Worm (Caenorhabditis elegans) whole organism, L3 larva: ENCODE results near the gene octr-1.

Experiments used
- R02D3.7 ChIP-seq: fragments of 150-350 bp; optimal IDR thresholded peaks from 2 replicates; lab custom pipeline; 2014; ENCODE audit warnings: missing biosample characterization, missing genetic modification characterization
- aly-2 ChIP-seq: fragments of 150-350 bp; optimal IDR thresholded peaks from 2 replicates; lab custom pipeline; 2014; ENCODE audit warnings: missing biosample characterization, missing genetic modification characterization
- daf-12 ChIP-seq: fragments of 150-350 bp; optimal IDR thresholded peaks from 2 replicates; lab custom pipeline; 2014; ENCODE audit warnings: missing biosample characterization, missing genetic modification reagents, missing genetic modification characterization
- egl-5 ChIP-seq: fragments of 150-350 bp; optimal IDR thresholded peaks from 2 replicates; lab custom pipeline; 2017; ENCODE audit warnings: missing biosample characterization, missing genetic modification reagents, missing genetic modification characterization, inconsistent platforms
- elt-2 ChIP-seq: sonication (generic microtip); optimal IDR thresholded peaks from 2 replicates; lab custom pipeline; 2016; ENCODE audit warnings: missing genetic modification reagents, mild to moderate bottlenecking, missing genetic modification characterization, missing compliant biosample characterization
- elt-3 ChIP-seq, 3 experiments: fragments of 150-350 bp in 1 of 3; sonication (generic microtip) in 2 of 3; optimal IDR thresholded peaks; 2 replicates in 2 of 3; 4 replicates in 1 of 3; lab custom pipeline; 2014 to 2017; ENCODE audit warnings: missing biosample characterization in 3 of 3, missing genetic modification characterization in 3 of 3
- eor-1 ChIP-seq, 2 experiments: fragments of 150-350 bp; optimal IDR thresholded peaks; 2 replicates each; lab custom pipeline; 2014 to 2018; ENCODE audit warnings: missing biosample characterization in 2 of 2, missing genetic modification characterization in 2 of 2
- fkh-10 ChIP-seq: sonication (generic microtip); optimal IDR thresholded peaks from 2 replicates; lab custom pipeline; 2017; ENCODE audit warnings: missing biosample characterization, missing genetic modification reagents, missing genetic modification characterization
- fkh-2 ChIP-seq: fragments of 150-350 bp; optimal IDR thresholded peaks from 2 replicates; lab custom pipeline; 2014; ENCODE audit warnings: missing biosample characterization, missing genetic modification reagents, missing genetic modification characterization
- hmg-11 ChIP-seq: sonication (generic microtip); optimal IDR thresholded peaks from 2 replicates; lab custom pipeline; 2016; ENCODE audit warnings: missing genetic modification characterization, missing compliant biosample characterization
- lin-15B ChIP-seq: fragments of 150-350 bp; optimal IDR thresholded peaks from 2 replicates; lab custom pipeline; 2014; ENCODE audit warnings: missing biosample characterization, missing genetic modification characterization
- lin-39 ChIP-seq: fragments of 150-350 bp; optimal IDR thresholded peaks from 2 replicates; lab custom pipeline; 2018; ENCODE audit warnings: missing biosample characterization, missing genetic modification reagents, missing genetic modification characterization
- lsy-12 ChIP-seq: sonication (generic microtip); optimal IDR thresholded peaks from 2 replicates; lab custom pipeline; 2016; ENCODE audit warnings: mild to moderate bottlenecking, missing genetic modification characterization, missing compliant biosample characterization
- mdl-1 ChIP-seq: fragments of 150-350 bp; optimal IDR thresholded peaks from 2 replicates; lab custom pipeline; 2014; ENCODE audit warnings: missing biosample characterization, missing genetic modification characterization
- mml-1 ChIP-seq: fragments of 150-350 bp; sonication (generic microtip); optimal IDR thresholded peaks from 3 replicates; lab custom pipeline; 2014; ENCODE audit warnings: missing biosample characterization, missing genetic modification characterization
- nhr-11 ChIP-seq: fragments of 150-350 bp; optimal IDR thresholded peaks from 2 replicates; lab custom pipeline; 2014; ENCODE audit warnings: missing biosample characterization, missing genetic modification characterization
- nhr-12 ChIP-seq: fragments of 150-350 bp; optimal IDR thresholded peaks from 2 replicates; lab custom pipeline; 2014; ENCODE audit warnings: missing biosample characterization, missing genetic modification characterization
- nhr-23 ChIP-seq: fragments of 150-350 bp; optimal IDR thresholded peaks from 2 replicates; lab custom pipeline; 2014; ENCODE audit warnings: missing biosample characterization, missing genetic modification reagents, missing genetic modification characterization
- nhr-237 ChIP-seq: fragments of 150-350 bp; optimal IDR thresholded peaks from 2 replicates; lab custom pipeline; 2014; ENCODE audit warnings: missing biosample characterization, missing genetic modification characterization
- nhr-25 ChIP-seq: sonication (generic microtip); optimal IDR thresholded peaks from 2 replicates; lab custom pipeline; 2017; ENCODE audit warnings: missing biosample characterization, missing genetic modification characterization
- nhr-28 ChIP-seq: fragments of 150-350 bp; optimal IDR thresholded peaks from 2 replicates; lab custom pipeline; 2014; ENCODE audit warnings: missing biosample characterization, missing genetic modification characterization
- nhr-43 ChIP-seq: sonication (generic microtip); optimal IDR thresholded peaks from 2 replicates; lab custom pipeline; 2016; ENCODE audit warnings: mild to moderate bottlenecking, missing genetic modification characterization, missing compliant biosample characterization; ENCODE audit not compliant: poor library complexity, severe bottlenecking
- nhr-67 ChIP-seq: fragments of 150-350 bp; optimal IDR thresholded peaks from 2 replicates; lab custom pipeline; 2014; ENCODE audit warnings: missing biosample characterization, missing genetic modification characterization
- nhr-76 ChIP-seq: fragments of 150-350 bp; sonication (generic microtip); optimal IDR thresholded peaks from 5 replicates; lab custom pipeline; 2014; ENCODE audit warnings: missing biosample characterization, missing genetic modification characterization
- nhr-77 ChIP-seq: fragments of 150-350 bp; optimal IDR thresholded peaks from 2 replicates; lab custom pipeline; 2014; ENCODE audit warnings: missing biosample characterization, missing genetic modification characterization
- pha-4 ChIP-seq: fragments of 150-350 bp; optimal IDR thresholded peaks from 2 replicates; lab custom pipeline; 2014; ENCODE audit warnings: missing biosample characterization, missing genetic modification reagents, missing genetic modification characterization
- pqm-1 ChIP-seq: fragments of 150-350 bp; optimal IDR thresholded peaks from 2 replicates; lab custom pipeline; 2017; ENCODE audit warnings: missing biosample characterization, missing genetic modification characterization, inconsistent platforms
- sea-2 ChIP-seq: fragments of 150-350 bp; sonication (generic microtip); optimal IDR thresholded peaks from 4 replicates; lab custom pipeline; 2014; ENCODE audit warnings: missing biosample characterization, missing genetic modification reagents, missing genetic modification characterization
- skn-1 ChIP-seq: fragments of 150-350 bp; optimal IDR thresholded peaks from 2 replicates; lab custom pipeline; 2014; ENCODE audit warnings: missing biosample characterization, missing genetic modification characterization
- snpc-4 ChIP-seq: fragments of 150-350 bp; optimal IDR thresholded peaks from 2 replicates; lab custom pipeline; 2014; ENCODE audit warnings: missing biosample characterization, missing genetic modification characterization
- tbx-2 ChIP-seq: sonication (generic microtip); optimal IDR thresholded peaks from 2 replicates; lab custom pipeline; 2016; ENCODE audit warnings: mild to moderate bottlenecking, missing genetic modification characterization, missing compliant biosample characterization
- unc-39 ChIP-seq: sonication (generic microtip); optimal IDR thresholded peaks from 4 replicates; lab custom pipeline; 2017; ENCODE audit warnings: missing biosample characterization, missing genetic modification characterization
- unc-62 ChIP-seq: fragments of 150-350 bp; sonication (generic microtip); optimal IDR thresholded peaks from 4 replicates; lab custom pipeline; 2014; ENCODE audit warnings: missing biosample characterization, missing genetic modification reagents, missing genetic modification characterization
- zag-1 ChIP-seq: fragments of 150-350 bp; optimal IDR thresholded peaks from 2 replicates; lab custom pipeline; 2014; ENCODE audit warnings: missing biosample characterization, missing genetic modification characterization
- ztf-11 ChIP-seq: fragments of 150-350 bp; optimal IDR thresholded peaks from 2 replicates; lab custom pipeline; 2014; ENCODE audit warnings: missing biosample characterization, missing genetic modification characterization
- ztf-4 ChIP-seq: fragments of 150-350 bp; optimal IDR thresholded peaks from 2 replicates; lab custom pipeline; 2014; ENCODE audit warnings: missing biosample characterization, missing genetic modification characterization

Gene octr-1

DNA sequence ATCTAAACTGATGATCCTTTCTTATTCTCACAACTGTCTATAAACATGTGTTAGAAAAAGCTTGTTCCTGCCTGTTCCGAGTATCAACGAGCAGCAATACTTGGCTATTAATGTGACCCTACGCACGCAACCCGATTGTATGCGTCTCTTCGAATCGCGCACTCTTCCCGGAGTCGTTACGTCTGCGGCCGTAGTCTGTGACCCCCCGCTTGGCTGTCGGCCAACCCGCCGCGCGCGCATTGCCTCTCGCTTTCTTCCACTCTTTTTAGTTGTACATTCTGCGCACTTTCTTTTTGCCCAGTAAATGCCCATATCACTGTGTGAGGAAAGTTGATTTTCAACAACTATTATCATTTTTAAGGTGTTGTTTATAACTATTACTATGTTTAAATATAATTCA, 19.2 kb downstream of the octr-1 start (continued):
- TF ChIP-seq fkh-10 (no peak), eor-1 (tag; optimal IDR thresholded peaks at IDR 0.05; lab: Kevin White, UChicago) (no peak)

DNA sequence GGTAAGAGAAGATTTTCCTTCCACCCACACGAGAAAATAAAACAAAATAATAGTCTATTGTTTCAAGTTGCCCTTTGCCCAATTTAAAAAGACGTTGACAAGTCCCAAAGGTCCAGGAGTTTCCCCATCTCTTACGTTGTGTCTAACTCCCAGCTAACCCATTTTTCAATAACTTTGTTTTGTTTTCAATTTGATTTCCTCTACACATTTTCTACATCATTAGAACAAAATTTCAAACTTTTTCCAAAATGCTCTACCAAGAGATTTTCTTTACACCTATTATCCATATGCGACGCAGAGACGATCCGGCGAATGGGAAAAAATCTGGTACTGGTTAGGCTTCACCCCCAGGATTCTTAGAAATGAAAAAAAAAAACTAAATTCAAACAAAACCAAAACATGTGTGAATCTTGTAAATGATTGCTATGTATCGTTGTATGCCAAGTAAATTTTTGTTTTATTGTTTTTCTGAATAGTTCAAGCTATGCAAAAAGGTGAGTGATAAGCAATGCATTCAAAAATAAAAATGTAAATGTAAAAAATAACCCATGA, 31.3 kb downstream of the octr-1 start:
- TF ChIP-seq nhr-23 (tag; lab: Kevin White, UChicago) (no peak), nhr-76 (tag; lab: Kevin White, UChicago) (no peak), lsy-12 (tag; lab: Kevin White, UChicago) (no peak), ztf-4 (tag; lab: Kevin White, UChicago) (no peak), nhr-67 (tag; lab: Kevin White, UChicago) (no peak), zag-1 (tag; lab: Kevin White, UChicago) (no peak), hmg-11 (no peak), ztf-11 (no peak), mml-1 (tag; lab: Kevin White, UChicago) (no peak), daf-12 (no peak), aly-2 (no peak), lin-39 (tag; lab: Kevin White, UChicago) (no peak), elt-3 (tag; optimal IDR thresholded peaks at IDR 0.05; lab: Kevin White, UChicago) (no peak), mdl-1 (tag; lab: Kevin White, UChicago) (no peak)

DNA sequence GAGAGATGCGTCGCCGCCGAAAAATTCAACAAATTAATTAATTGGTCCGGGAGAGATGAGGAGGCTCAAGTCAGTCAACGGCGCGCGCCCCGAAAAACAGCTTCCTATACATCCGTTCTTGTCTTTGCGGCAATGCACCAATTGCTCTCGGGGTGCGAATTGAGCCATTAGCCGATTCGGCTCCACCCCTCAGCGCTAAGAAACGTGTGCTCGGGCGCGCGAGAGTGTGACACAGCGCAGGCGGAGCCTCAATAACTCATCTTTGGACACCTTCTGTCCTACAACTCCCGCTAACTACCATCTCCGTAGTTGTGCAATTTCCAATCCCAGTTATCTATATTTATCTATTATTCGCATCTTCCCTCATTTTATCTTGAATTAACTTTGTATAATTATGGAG, 38.4 kb downstream of the octr-1 start:
- no peak for TF ChIP-seq egl-5 (tag; lab: Kevin White, UChicago)
- no peak for TF ChIP-seq nhr-43 (tag; lab: Kevin White, UChicago)
- no peak for TF ChIP-seq nhr-25
- TF ChIP-seq nhr-12: no peak
- TF ChIP-seq unc-62 (GFP tag; lab: Kevin White, UChicago): no peak
- TF ChIP-seq nhr-23 (tag; lab: Kevin White, UChicago): no peak
- no peak for TF ChIP-seq nhr-11 (tag; lab: Kevin White, UChicago)
- no peak for TF ChIP-seq R02D3.7 (tag; lab: Kevin White, UChicago)
- no peak for TF ChIP-seq snpc-4 (tag; lab: Kevin White, UChicago)
- no peak for TF ChIP-seq daf-12
- TF ChIP-seq fkh-2: no peak
- no peak for TF ChIP-seq fkh-10
- no peak for TF ChIP-seq pha-4 (tag; lab: Kevin White, UChicago)
- no peak for TF ChIP-seq nhr-28 (tag; lab: Kevin White, UChicago)
- TF ChIP-seq nhr-76 (tag; lab: Kevin White, UChicago): no peak
- no peak for TF ChIP-seq nhr-77 (tag; lab: Kevin White, UChicago)
- no peak for TF ChIP-seq tbx-2 (tag; lab: Kevin White, UChicago)
- TF ChIP-seq aly-2: no peak
- no peak for TF ChIP-seq sea-2 (GFP tag; lab: Kevin White, UChicago)
- no peak for TF ChIP-seq lin-15B (tag; lab: Kevin White, UChicago)
- TF ChIP-seq, all 47 proteins: peak for 0

DNA sequence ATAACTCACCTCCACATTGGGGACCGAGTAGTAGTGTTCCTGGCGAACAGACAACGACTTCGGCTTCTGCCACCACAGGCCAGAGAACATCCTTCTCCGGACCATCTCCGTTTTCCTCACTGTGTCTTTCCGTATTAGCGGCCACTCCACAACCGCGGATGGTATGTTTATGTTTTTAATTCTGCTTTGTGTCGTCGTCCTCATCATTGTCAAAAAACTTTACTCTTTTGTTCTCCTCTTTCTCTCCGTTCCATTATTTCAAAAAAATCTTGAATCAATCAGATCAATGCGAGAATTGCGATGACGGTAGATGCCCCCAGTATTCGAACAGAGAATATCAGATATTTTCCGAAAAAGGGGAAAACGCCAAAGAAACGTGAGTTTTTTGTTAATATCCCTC, 43.6 kb downstream of the octr-1 start, which contains the start of gene mec-2:
Gene mec-2 (plus strand): TSS at position 301 of the 400 bp plus-strand sequence.
- TF ChIP-seq pha-4 (tag; lab: Kevin White, UChicago): no peak
- no peak for TF ChIP-seq nhr-28 (tag; lab: Kevin White, UChicago)
- TF ChIP-seq elt-3 (tag; optimal IDR thresholded peaks at IDR 0.05; lab: Kevin White, UChicago): no peak
- TF ChIP-seq lin-15B (tag; lab: Kevin White, UChicago): no peak
- TF ChIP-seq mml-1 (tag; lab: Kevin White, UChicago): no peak
- TF ChIP-seq unc-39 (tag; lab: Kevin White, UChicago): no peak
- TF ChIP-seq nhr-25: no peak
- TF ChIP-seq nhr-23 (tag; lab: Kevin White, UChicago): no peak
- no peak for TF ChIP-seq elt-2 (tag; lab: Kevin White, UChicago)
- no peak for TF ChIP-seq nhr-12
- TF ChIP-seq nhr-237 (tag; lab: Kevin White, UChicago): no peak
- TF ChIP-seq skn-1 (tag; lab: Kevin White, UChicago): no peak
- no peak for TF ChIP-seq nhr-11 (tag; lab: Kevin White, UChicago)
- TF ChIP-seq nhr-67 (tag; lab: Kevin White, UChicago): no peak
- no peak for TF ChIP-seq ztf-4 (tag; lab: Kevin White, UChicago)
- TF ChIP-seq pqm-1 (tag; lab: Kevin White, UChicago): no peak
- no peak for TF ChIP-seq sea-2 (GFP tag; lab: Kevin White, UChicago)
- TF ChIP-seq nhr-77 (tag; lab: Kevin White, UChicago): no peak
- no peak for TF ChIP-seq snpc-4 (tag; lab: Kevin White, UChicago)
